Fruit fly (Drosophila melanogaster) whole organism, wandering third instar larva: ENCODE data around the gene Ilp3.

ENCODE experiments used
- Abd-B ChIP-seq: fragments of >200 bp; optimal IDR thresholded peaks from 2 replicates; lab custom pipeline; 2017; ENCODE audit warnings: missing biosample characterization, missing genetic modification characterization
- CG32264 ChIP-seq: fragments of 200-800 bp; sonication (Bioruptor generic); optimal IDR thresholded peaks from 2 replicates; lab custom pipeline; 2016; ENCODE audit warnings: missing biosample characterization, missing genetic modification characterization
- CrebA ChIP-seq: fragments of 200-800 bp; sonication (Bioruptor generic); optimal IDR thresholded peaks from 2 replicates; lab custom pipeline; 2016; ENCODE audit warnings: missing biosample characterization, mild to moderate bottlenecking, missing genetic modification characterization, borderline replicate concordance
- Dfd ChIP-seq: fragments of >200 bp; optimal IDR thresholded peaks from 2 replicates; lab custom pipeline; 2017; ENCODE audit warnings: missing biosample characterization, missing genetic modification characterization
- Dif ChIP-seq: fragments of 200-275, 200-300 bp; sonication (Bioruptor generic); optimal IDR thresholded peaks from 2 replicates; lab custom pipeline; 2018; ENCODE audit warnings: missing biosample characterization, missing genetic modification characterization; ENCODE audit not compliant: partially characterized antibody
- GATAd ChIP-seq: sonication (Bioruptor generic); optimal IDR thresholded peaks from 2 replicates; lab custom pipeline; 2016; ENCODE audit warnings: missing biosample characterization, missing genetic modification characterization
- Hnf4 ChIP-seq: fragments of 200-800 bp; sonication (Bioruptor generic); optimal IDR thresholded peaks from 2 replicates; lab custom pipeline; 2016; ENCODE audit warnings: missing biosample characterization, mild to moderate bottlenecking, missing genetic modification characterization
- Hr78 ChIP-seq: fragments of >200 bp; optimal IDR thresholded peaks from 2 replicates; lab custom pipeline; 2017; ENCODE audit warnings: missing biosample characterization, missing genetic modification characterization
- Hr83 ChIP-seq: fragments of 200-300 bp; sonication (Bioruptor generic); optimal IDR thresholded peaks from 2 replicates; lab custom pipeline; 2016; ENCODE audit warnings: missing biosample characterization, mild to moderate bottlenecking, missing genetic modification characterization, moderate library complexity; ENCODE audit not compliant: poor library complexity, severe bottlenecking
- Jra ChIP-seq: sonication (Bioruptor generic); optimal IDR thresholded peaks from 2 replicates; lab custom pipeline; 2016; ENCODE audit warnings: missing biosample characterization, missing genetic modification characterization
- Mio ChIP-seq: sonication (Bioruptor generic); optimal IDR thresholded peaks from 2 replicates; lab custom pipeline; 2016; ENCODE audit warnings: missing biosample characterization, missing genetic modification characterization
- Myc ChIP-seq: fragments of >200 bp; optimal IDR thresholded peaks from 2 replicates; lab custom pipeline; 2017
- N ChIP-seq: fragments of >200 bp; optimal IDR thresholded peaks from 2 replicates; lab custom pipeline; 2018; ENCODE audit warnings: missing biosample characterization, missing external identifiers, missing genetic modification characterization
- Rel ChIP-seq, 2 experiments: fragments of 200-800 bp; sonication (Bioruptor generic) in 1 of 2; optimal IDR thresholded peaks; 2 replicates in 1 of 2; 3 replicates in 1 of 2; lab custom pipeline; 2016 to 2019; ENCODE audit warnings: mild to moderate bottlenecking in 2 of 2, missing biosample characterization in 2 of 2, missing genetic modification characterization in 2 of 2, moderate library complexity in 1 of 2
- Sp1 ChIP-seq: fragments of 200-800 bp; sonication (Bioruptor generic); optimal IDR thresholded peaks from 3 replicates; lab custom pipeline; 2019; ENCODE audit warnings: missing biosample characterization, mild to moderate bottlenecking, missing genetic modification characterization, moderate library complexity
- Vsx2 ChIP-seq: fragments of 200-300, 225-300 bp; sonication (Bioruptor generic); optimal IDR thresholded peaks from 2 replicates; lab custom pipeline; 2018; ENCODE audit warnings: missing biosample characterization, missing genetic modification characterization; ENCODE audit not compliant: partially characterized antibody
- br ChIP-seq: fragments of 200-800 bp; sonication (Bioruptor generic); optimal IDR thresholded peaks from 2 replicates; lab custom pipeline; 2016; ENCODE audit warnings: missing biosample characterization, missing genetic modification characterization
- brk ChIP-seq: fragments of 200-800 bp; sonication (Bioruptor generic); optimal IDR thresholded peaks from 2 replicates; lab custom pipeline; 2016; ENCODE audit warnings: missing biosample characterization, mild to moderate bottlenecking, missing genetic modification characterization
- dmrt93B ChIP-seq: fragments of 200-800 bp; sonication (Bioruptor generic); optimal IDR thresholded peaks from 2 replicates; lab custom pipeline; 2018; ENCODE audit warnings: missing biosample characterization, mild to moderate bottlenecking, missing genetic modification characterization
- dsf ChIP-seq: sonication (Bioruptor generic); optimal IDR thresholded peaks from 2 replicates; lab custom pipeline; 2016; ENCODE audit warnings: missing biosample characterization, missing genetic modification characterization, borderline replicate concordance
- ey ChIP-seq: fragments of 200-800 bp; sonication (Bioruptor generic); optimal IDR thresholded peaks from 2 replicates; lab custom pipeline; 2016; ENCODE audit warnings: missing biosample characterization, missing genetic modification characterization
- foxo ChIP-seq, 2 experiments: fragments of 200-800 bp; sonication (Bioruptor generic); optimal IDR thresholded peaks; 2 replicates in 1 of 2; 3 replicates in 1 of 2; lab custom pipeline; 2016 to 2017; ENCODE audit warnings: missing biosample characterization in 2 of 2, missing genetic modification characterization in 2 of 2
- fru ChIP-seq: fragments of 200-800 bp; sonication (Bioruptor generic); optimal IDR thresholded peaks from 3 replicates; lab custom pipeline; 2016; ENCODE audit warnings: missing biosample characterization, mild to moderate bottlenecking, missing genetic modification characterization
- h ChIP-seq: fragments of 200-800 bp; sonication (Bioruptor generic); optimal IDR thresholded peaks from 3 replicates; lab custom pipeline; 2016; ENCODE audit warnings: missing biosample characterization, mild to moderate bottlenecking, missing genetic modification characterization
- jim ChIP-seq: fragments of 175-275, 200-325 bp; sonication (Bioruptor generic); optimal IDR thresholded peaks from 2 replicates; lab custom pipeline; 2016; ENCODE audit warnings: missing biosample characterization, mild to moderate bottlenecking, missing genetic modification characterization
- lola ChIP-seq: fragments of >200 bp; optimal IDR thresholded peaks from 2 replicates; lab custom pipeline; 2017; ENCODE audit warnings: missing biosample characterization, missing genetic modification characterization
- rgr ChIP-seq: fragments of 200-800 bp; sonication (Bioruptor generic); optimal IDR thresholded peaks from 3 replicates; lab custom pipeline; 2016; ENCODE audit warnings: missing biosample characterization, mild to moderate bottlenecking, missing genetic modification characterization
- sage ChIP-seq: fragments of 200-800 bp; sonication (Bioruptor generic); optimal IDR thresholded peaks from 2 replicates; lab custom pipeline; 2016; ENCODE audit warnings: missing biosample characterization, mild to moderate bottlenecking, missing genetic modification characterization
- sv ChIP-seq: fragments of 200-800 bp; sonication (Bioruptor generic); optimal IDR thresholded peaks from 3 replicates; lab custom pipeline; 2016; ENCODE audit warnings: missing biosample characterization, missing genetic modification characterization

Ilp3 gene

DNA sequence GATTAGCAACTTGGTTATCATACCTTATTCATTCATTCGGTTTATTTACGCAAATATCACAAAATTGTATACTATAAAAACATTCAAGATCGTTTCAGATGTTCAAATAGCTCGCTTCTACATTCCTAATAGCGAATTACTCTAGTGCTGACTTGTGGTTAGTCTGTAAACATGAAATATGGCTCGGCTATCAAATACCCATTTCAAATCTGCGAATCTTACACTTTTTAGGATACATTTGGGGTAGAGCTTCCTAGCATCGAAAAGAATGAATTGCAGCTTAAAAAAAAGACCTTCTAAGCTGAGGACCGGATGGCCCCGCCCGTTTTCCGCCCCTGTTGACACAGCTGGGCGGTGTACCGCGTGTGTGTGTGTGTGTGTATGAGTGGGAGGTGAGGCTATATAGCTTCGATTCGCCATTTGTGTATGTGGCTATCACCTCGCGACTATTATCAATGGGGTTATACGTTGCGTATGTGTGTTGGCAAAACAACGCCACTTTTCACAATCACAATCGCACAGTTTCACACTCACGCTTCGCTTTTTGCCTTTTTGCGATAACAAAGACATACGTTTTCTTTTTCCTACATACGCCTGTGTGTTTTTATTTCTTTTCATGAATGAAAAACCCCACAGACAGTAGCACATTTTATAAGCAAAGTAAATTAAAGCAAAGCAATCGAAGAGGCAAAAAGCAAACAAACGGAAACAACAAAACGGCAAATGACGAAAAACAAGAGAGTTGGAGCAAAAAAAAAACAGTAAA is 44.8 kb upstream of the Ilp3 start:
- TF ChIP-seq brk (GFP tag; lab: Kevin White, UChicago) (no peak), Rel (GFP tag; optimal IDR thresholded peaks at IDR 0.05; lab: Kevin White, UChicago) (no peak), Rel (tag; optimal IDR thresholded peaks at IDR 0.05; lab: Kevin White, UChicago) (peak; percentile 89)

DNA sequence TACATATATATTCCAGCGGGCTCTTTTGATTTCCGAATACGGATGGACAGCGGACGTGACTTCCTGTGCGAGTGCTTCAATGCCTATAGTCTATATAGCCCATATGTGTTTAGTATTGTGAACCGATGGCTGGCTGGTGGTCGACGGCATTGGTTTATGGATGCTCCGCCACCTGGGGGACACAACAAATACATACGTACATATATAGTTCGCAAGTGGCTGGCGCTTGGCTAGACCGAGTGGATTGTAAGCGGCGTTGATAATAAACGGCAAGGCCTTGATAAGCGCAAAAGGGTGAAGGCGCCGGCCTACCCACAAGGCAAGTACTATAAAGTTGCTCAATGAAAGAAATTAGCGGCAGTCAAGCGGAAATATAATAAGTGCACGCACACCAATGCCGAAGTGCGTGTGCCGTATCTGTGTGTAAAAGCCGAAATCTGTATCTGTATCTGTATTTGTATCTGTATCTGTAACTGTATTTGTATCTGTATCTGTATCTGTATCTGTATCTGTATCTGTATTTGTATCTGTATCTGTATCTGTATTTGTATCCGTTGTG is 44.1 kb upstream of the Ilp3 start:
- no peak for TF ChIP-seq dsf (GFP tag; lab: Kevin White, UChicago)
- TF ChIP-seq foxo (GFP tag; optimal IDR thresholded peaks at IDR 0.05; lab: Kevin White, UChicago) = no peak
- no peak for TF ChIP-seq Jra
- no peak for TF ChIP-seq Vsx2
- no peak for TF ChIP-seq Rel (GFP tag; optimal IDR thresholded peaks at IDR 0.05; lab: Kevin White, UChicago)
- TF ChIP-seq Rel (tag; optimal IDR thresholded peaks at IDR 0.05; lab: Kevin White, UChicago) = peak; percentile 21
- no peak for TF ChIP-seq Dif (GFP tag; lab: Kevin White, UChicago)
- no peak for TF ChIP-seq Dfd (GFP tag; lab: Kevin White, UChicago)
- TF ChIP-seq Mio (GFP tag; lab: Kevin White, UChicago) = no peak
- TF ChIP-seq sage (GFP tag; lab: Kevin White, UChicago) = no peak
- TF ChIP-seq jim (GFP tag; lab: Kevin White, UChicago) = no peak
- peak; percentile 11 for TF ChIP-seq sv (GFP tag; lab: Kevin White, UChicago)
- TF ChIP-seq rgr = no peak
- no peak for TF ChIP-seq Abd-B
- TF ChIP-seq CrebA (GFP tag; lab: Kevin White, UChicago) = no peak

DNA sequence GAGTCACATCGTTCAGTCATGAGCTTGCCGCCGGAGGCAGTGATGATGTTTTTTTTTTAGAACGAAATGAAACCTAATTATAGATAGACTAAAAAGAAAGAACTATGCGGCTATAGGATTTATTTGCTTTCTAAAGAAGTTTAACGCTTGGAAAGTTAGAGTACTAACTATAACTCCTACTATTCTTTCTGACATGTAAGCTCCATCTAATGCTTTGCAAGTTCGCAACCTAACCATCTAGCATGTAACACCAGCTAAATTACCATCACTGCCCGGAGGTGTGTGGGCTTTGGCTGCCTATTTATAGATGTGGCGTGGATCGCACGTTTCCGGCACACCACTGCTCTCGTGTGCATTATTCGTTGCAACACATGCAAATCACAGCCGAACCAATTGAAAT is 40.1 kb upstream of the Ilp3 start:
- no peak for TF ChIP-seq lola (GFP tag; lab: Kevin White, UChicago)
- no peak for TF ChIP-seq jim (GFP tag; lab: Kevin White, UChicago)
- TF ChIP-seq Hr83 (GFP tag; lab: Kevin White, UChicago) = no peak
- no peak for TF ChIP-seq GATAd (GFP tag; lab: Kevin White, UChicago)
- TF ChIP-seq h (GFP tag; lab: Kevin White, UChicago) = no peak
- TF ChIP-seq N (GFP tag; lab: Kevin White, UChicago) = no peak
- TF ChIP-seq Dfd (GFP tag; lab: Kevin White, UChicago) = no peak
- no peak for TF ChIP-seq sv (GFP tag; lab: Kevin White, UChicago)
- TF ChIP-seq CG32264 (GFP tag; lab: Kevin White, UChicago) = no peak
- no peak for TF ChIP-seq Hr78 (GFP tag; lab: Kevin White, UChicago)
- TF ChIP-seq Hnf4 (GFP tag; lab: Kevin White, UChicago) = no peak
- no peak for TF ChIP-seq ey (GFP tag; lab: Kevin White, UChicago)
- no peak for TF ChIP-seq Myc (lab: Kevin White, UChicago)
- TF ChIP-seq br (GFP tag; lab: Kevin White, UChicago) = no peak
- TF ChIP-seq Rel (GFP tag; optimal IDR thresholded peaks at IDR 0.05; lab: Kevin White, UChicago) = no peak
- TF ChIP-seq Rel (tag; optimal IDR thresholded peaks at IDR 0.05; lab: Kevin White, UChicago) = no peak
- TF ChIP-seq foxo (GFP tag; optimal IDR thresholded peaks at IDR 0.05; lab: Kevin White, UChicago) = no peak
- no peak for TF ChIP-seq dmrt93B (GFP tag; lab: Kevin White, UChicago)
- no peak for TF ChIP-seq fru (GFP tag; lab: Kevin White, UChicago)
- TF ChIP-seq, all 38 proteins: peak for 0

- TF ChIP-seq jim (GFP tag; lab: Kevin White, UChicago) (no peak), Dfd (GFP tag; lab: Kevin White, UChicago) (peak; percentile 95)
Observed at dm6 chr3L:9840710-9841109, 38.8 kb upstream of the Ilp3 start.

- TF ChIP-seq Myc (lab: Kevin White, UChicago) (peak; percentile 55), Sp1 (GFP tag; lab: Kevin White, UChicago) (no peak), Hr78 (GFP tag; lab: Kevin White, UChicago) (no peak), sv (GFP tag; lab: Kevin White, UChicago) (peak; percentile 2)
Observed at dm6 chr3L:9838534-9838933, 36.6 kb upstream of the Ilp3 start, which contains the start of gene Cdk8. TSS of gene Cdk8 (minus strand) at chr3L:9838670.
